Fruit fly (Drosophila melanogaster): Measurements from ENCODE around the gene Cep290.

Gene Cep290

DNA sequence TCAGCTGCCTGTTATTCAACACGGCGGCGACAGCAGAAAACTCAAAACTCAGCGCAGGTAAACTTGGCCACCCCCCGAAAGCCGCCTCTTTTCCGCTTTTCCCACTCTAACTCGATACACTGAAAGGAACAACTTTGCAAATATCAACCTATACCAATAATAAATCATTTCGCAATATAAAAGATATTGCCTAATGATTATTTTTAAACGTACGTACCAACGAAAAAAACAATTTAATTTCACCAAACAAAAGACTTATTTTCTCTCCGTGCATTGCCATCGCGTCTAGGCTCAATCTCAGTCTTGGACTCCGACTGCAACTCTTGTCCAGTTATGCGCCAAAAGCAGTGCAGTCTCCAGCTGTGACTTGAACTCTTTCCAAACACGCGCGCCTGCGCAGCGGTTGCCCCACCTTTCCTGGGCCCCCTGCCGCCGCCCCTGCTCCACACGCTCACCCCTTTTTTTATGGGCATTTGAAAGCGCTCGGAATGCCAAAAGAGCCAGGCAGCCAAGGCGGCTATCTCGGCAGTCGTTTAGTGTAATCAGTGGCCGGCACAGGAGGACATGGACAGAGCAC, 38.0 kb upstream of the Cep290 start (continued):
- no peak for TF ChIP-seq Blimp-1 (GFP tag; optimal IDR thresholded peaks at IDR 0.05)
- peak; percentile 93 for TF ChIP-seq CG15336 (GFP tag; IDR thresholded peaks at IDR 0.05)
- peak; percentile 66 for TF ChIP-seq lz (GFP tag; optimal IDR thresholded peaks at IDR 0.05)
- TF ChIP-seq CG7368 (GFP tag; optimal IDR thresholded peaks at IDR 0.05) = peak; percentile 73
- TF ChIP-seq CG6808 (GFP tag; optimal IDR thresholded peaks at IDR 0.05) = peak; percentile 49
- peak; percentile 28 for TF ChIP-seq CG6854 (GFP tag; optimal IDR thresholded peaks at IDR 0.05)
- TF ChIP-seq Ets21C (GFP tag; optimal IDR thresholded peaks at IDR 0.05) = peak; percentile 9
- peak; percentile 64 for TF ChIP-seq acj6 (GFP tag; optimal IDR thresholded peaks at IDR 0.05)
- TF ChIP-seq CG3919 (GFP tag; optimal IDR thresholded peaks at IDR 0.05) = peak; percentile 89
- TF ChIP-seq fkh (GFP tag; optimal IDR thresholded peaks at IDR 0.05) = no peak
- TF ChIP-seq fd85E (GFP tag; optimal IDR thresholded peaks at IDR 0.05) = peak; percentile 5
- peak; percentile 85 for TF ChIP-seq CG11294 (GFP tag; IDR thresholded peaks at IDR 0.05)
- TF ChIP-seq CG1621 (tag; optimal IDR thresholded peaks at IDR 0.05) = peak; percentile 51
- peak; percentile 30 for TF ChIP-seq CG8319 (GFP tag; optimal IDR thresholded peaks at IDR 0.05)
- TF ChIP-seq CG34406 (GFP tag; optimal IDR thresholded peaks at IDR 0.05) = peak; percentile 56
- peak; percentile 77 for TF ChIP-seq svp (GFP tag)
- peak; percentile 86 for TF ChIP-seq CG4318 (GFP tag; optimal IDR thresholded peaks at IDR 0.05)
- peak; percentile 64 for TF ChIP-seq CG10669 (GFP tag; optimal IDR thresholded peaks at IDR 0.05)
- peak; percentile 36 for TF ChIP-seq Smox (GFP tag; optimal IDR thresholded peaks at IDR 0.05)
- TF ChIP-seq spab (GFP tag; optimal IDR thresholded peaks at IDR 0.05) = peak; percentile 70
- TF ChIP-seq CG11762 (GFP tag; optimal IDR thresholded peaks at IDR 0.05; ENCODE audit: insufficient read depth) = peak; percentile 62
- peak; percentile 20 for TF ChIP-seq Hr38 (GFP tag; optimal IDR thresholded peaks at IDR 0.05)
- TF ChIP-seq eg (GFP tag; IDR thresholded peaks at IDR 0.05) = peak; percentile 96
- TF ChIP-seq CG32006 (GFP tag; optimal IDR thresholded peaks at IDR 0.05) = peak; percentile 91
- TF ChIP-seq fd59A (GFP tag; optimal IDR thresholded peaks at IDR 0.05) = peak; percentile 27

DNA sequence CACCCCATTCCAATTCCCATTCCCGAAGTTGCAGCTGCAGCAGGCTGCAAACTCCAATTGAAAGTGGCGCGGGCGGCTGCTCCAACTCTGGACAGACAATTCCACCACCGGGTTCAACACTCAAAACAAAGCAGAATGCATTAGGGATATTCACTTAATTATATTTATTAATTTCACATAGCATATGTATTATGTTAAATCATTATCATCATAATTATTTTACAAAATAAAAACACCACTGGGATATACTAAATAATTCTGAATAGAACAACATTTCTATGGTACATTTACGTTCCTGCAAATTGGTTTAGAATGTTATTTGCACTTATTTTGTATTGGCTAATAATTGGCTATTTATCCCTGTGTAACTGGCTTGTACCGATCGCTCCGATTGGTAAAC, 36.3 kb upstream of the Cep290 start:
- TF ChIP-seq Ets96B (tag; optimal IDR thresholded peaks at IDR 0.05) (peak; percentile 57), CG8319 (GFP tag; optimal IDR thresholded peaks at IDR 0.05) (no peak), ss (GFP tag; optimal IDR thresholded peaks at IDR 0.05) (no peak), vri (GFP tag; optimal IDR thresholded peaks at IDR 0.05) (no peak), Eip75B (GFP tag; optimal IDR thresholded peaks at IDR 0.05) (no peak), OdsH (GFP tag; optimal IDR thresholded peaks at IDR 0.05) (peak; percentile 36), Met (GFP tag; optimal IDR thresholded peaks at IDR 0.05) (peak; percentile 40), acj6 (GFP tag; optimal IDR thresholded peaks at IDR 0.05) (no peak), CG3919 (GFP tag; optimal IDR thresholded peaks at IDR 0.05) (peak; percentile 12), cyc (GFP tag; optimal IDR thresholded peaks at IDR 0.05) (no peak), salr (GFP tag; optimal IDR thresholded peaks at IDR 0.05) (no peak), CG3032 (tag; optimal IDR thresholded peaks at IDR 0.05) (peak; percentile 59), Sox15 (GFP tag; optimal IDR thresholded peaks at IDR 0.05) (no peak), esn (GFP tag; optimal IDR thresholded peaks at IDR 0.05) (peak; percentile 34), dac (GFP tag; optimal IDR thresholded peaks at IDR 0.05) (no peak), dsx (GFP tag; optimal IDR thresholded peaks at IDR 0.05; ENCODE audit: poor library complexity, severe bottlenecking) (no peak), CG4318 (GFP tag; optimal IDR thresholded peaks at IDR 0.05) (peak; percentile 13), CG6163 (GFP tag; IDR thresholded peaks at IDR 0.05) (no peak), CG9139 (GFP tag; optimal IDR thresholded peaks at IDR 0.05) (no peak), CG34406 (GFP tag; optimal IDR thresholded peaks at IDR 0.05) (no peak), CG11294 (GFP tag; IDR thresholded peaks at IDR 0.05) (no peak), lz (GFP tag; optimal IDR thresholded peaks at IDR 0.05) (no peak), CG6792 (GFP tag; optimal IDR thresholded peaks at IDR 0.05) (no peak), Hr4 (GFP tag; optimal IDR thresholded peaks at IDR 0.05) (peak; percentile 48), Lpt (GFP tag; optimal IDR thresholded peaks at IDR 0.05) (no peak), svp (GFP tag) (peak; percentile 46), Hr38 (GFP tag; optimal IDR thresholded peaks at IDR 0.05) (no peak), Hr39 (GFP tag; optimal IDR thresholded peaks at IDR 0.05) (no peak), Gug (GFP tag; IDR thresholded peaks at IDR 0.05) (no peak), fkh (GFP tag; optimal IDR thresholded peaks at IDR 0.05) (no peak), CG15336 (GFP tag; IDR thresholded peaks at IDR 0.05) (peak; percentile 49), achi (GFP tag; optimal IDR thresholded peaks at IDR 0.05) (peak; percentile 14), CG6276 (GFP tag; optimal IDR thresholded peaks at IDR 0.05) (peak; percentile 37), Eip93F (GFP tag; optimal IDR thresholded peaks at IDR 0.05) (no peak), spab (GFP tag; optimal IDR thresholded peaks at IDR 0.05) (peak; percentile 18), CG7368 (GFP tag; optimal IDR thresholded peaks at IDR 0.05) (no peak)

Measured in whole organism, prepupa.